Fruit fly (Drosophila melanogaster): ENCODE results near the gene Rcc1.

DNA sequence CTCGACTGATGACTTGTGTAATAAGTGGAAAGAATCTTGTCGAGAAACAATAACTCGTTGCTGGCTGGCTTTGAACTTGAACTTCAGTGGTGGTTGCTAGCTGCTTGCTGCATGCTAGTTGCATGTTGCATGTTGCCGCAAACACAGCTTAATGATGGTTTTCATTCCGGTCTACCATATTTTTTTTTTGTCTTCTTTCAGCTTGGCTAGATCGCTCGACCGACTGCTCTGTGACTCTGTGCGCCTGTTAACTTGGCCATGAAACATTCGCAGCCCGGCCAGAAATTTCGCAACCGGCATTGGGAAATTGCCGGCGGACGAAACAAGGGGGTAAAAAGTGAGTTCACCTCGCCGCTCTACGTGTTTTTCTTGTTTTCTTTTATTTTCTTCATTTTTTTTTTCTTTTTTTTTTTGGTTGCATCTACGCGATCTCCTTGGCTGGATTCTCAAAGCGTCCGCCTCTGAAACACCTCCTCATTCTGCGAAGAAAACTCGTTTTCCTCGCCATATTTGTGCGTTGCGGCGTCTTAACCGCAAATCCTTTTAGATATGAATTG is 10.9 kb upstream of the Rcc1 start:
- TF ChIP-seq Max (GFP tag; optimal IDR thresholded peaks at IDR 0.05) = no peak
- TF ChIP-seq Bgb (GFP tag; IDR thresholded peaks at IDR 0.05; ENCODE audit: partially characterized antibody) = no peak
- no peak for TF ChIP-seq Nf-YC (tag; optimal IDR thresholded peaks at IDR 0.05)
- no peak for TF ChIP-seq knrl (GFP tag; IDR thresholded peaks at IDR 0.05; ENCODE audit: partially characterized antibody)
- no peak for TF ChIP-seq Abd-B (GFP tag; optimal IDR thresholded peaks at IDR 0.05)

All from whole organism, embryonic.